Worm (Caenorhabditis elegans) whole organism, L3 larva: ENCODE results near the gene T13C2.2.

Experiments
- fos-1 ChIP-seq: fragments of 150-350 bp; optimal IDR thresholded peaks from 2 replicates; lab custom pipeline; 2014; ENCODE audit warnings: missing biosample characterization, missing genetic modification characterization
- pha-4 ChIP-seq: fragments of 150-350 bp; optimal IDR thresholded peaks from 2 replicates; lab custom pipeline; 2014; ENCODE audit warnings: missing biosample characterization, missing genetic modification reagents, missing genetic modification characterization

- TF ChIP-seq pha-4 (tag; lab: Kevin White, UChicago) = peak; percentile 77
- no peak for TF ChIP-seq fos-1 (tag; lab: Kevin White, UChicago)
Measured at ce11 chrII:6782738-6783163, 9.2 kb upstream of the T13C2.2 start.
